Fruit fly (Drosophila melanogaster): ENCODE results near the gene CG42680.
A peak's percentile ranks its signal among the peaks of the same experiment; 100 is the strongest.

Gene CG42680

DNA sequence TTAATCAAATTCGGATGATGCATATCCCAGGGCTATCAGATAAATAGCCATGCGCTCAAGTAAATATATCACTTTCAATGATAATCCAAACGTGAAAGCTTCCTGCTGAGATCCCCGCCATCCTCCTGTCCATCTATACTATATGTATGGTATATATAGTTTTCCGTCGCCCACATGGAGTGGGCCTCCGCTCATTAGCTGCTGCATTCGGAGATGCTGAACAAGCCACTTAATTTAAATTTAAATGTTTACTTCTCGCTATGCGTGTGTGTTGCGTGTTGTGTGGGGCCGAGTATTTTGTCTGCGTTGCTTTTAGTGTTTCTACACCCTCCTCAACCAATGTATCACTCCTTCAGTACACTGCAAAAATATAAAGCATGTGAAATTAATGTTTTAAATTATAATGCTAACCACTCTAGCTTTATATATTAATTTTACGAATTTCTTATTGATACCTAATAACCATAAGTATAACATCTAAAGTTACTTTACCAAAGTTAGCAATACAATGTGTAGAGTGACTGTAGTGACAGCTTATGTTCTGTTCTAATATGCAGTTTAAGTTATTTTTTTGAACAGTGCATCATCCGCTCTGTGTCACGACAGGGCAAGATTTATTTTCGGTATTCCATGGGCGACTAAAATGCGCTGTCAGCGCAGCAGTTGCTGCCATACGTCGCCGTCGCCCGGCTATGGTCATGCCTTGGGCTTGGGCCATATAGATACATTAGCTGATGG, 41.2 kb downstream of the CG42680 start (continued):
- TF ChIP-seq sens-2 (GFP tag; IDR thresholded peaks at IDR 0.05) (peak; percentile 79; the same call in 1 of the 2 replicates), CG33213 (GFP tag; optimal IDR thresholded peaks at IDR 0.05) (peak; percentile 33), Oaz (GFP tag; IDR thresholded peaks at IDR 0.05) (no peak), inv (GFP tag; IDR thresholded peaks at IDR 0.05; ENCODE audit: partially characterized antibody) (no peak), Kr (GFP tag; optimal IDR thresholded peaks at IDR 0.05) (no peak), ems (GFP tag; optimal IDR thresholded peaks at IDR 0.05) (peak; percentile 74), nau (GFP tag; optimal IDR thresholded peaks at IDR 0.05) (peak; percentile 95), slbo (GFP tag; IDR thresholded peaks at IDR 0.05) (peak; percentile 47), CG6791 (GFP tag; IDR thresholded peaks at IDR 0.05; ENCODE audit: partially characterized antibody) (no peak)

DNA sequence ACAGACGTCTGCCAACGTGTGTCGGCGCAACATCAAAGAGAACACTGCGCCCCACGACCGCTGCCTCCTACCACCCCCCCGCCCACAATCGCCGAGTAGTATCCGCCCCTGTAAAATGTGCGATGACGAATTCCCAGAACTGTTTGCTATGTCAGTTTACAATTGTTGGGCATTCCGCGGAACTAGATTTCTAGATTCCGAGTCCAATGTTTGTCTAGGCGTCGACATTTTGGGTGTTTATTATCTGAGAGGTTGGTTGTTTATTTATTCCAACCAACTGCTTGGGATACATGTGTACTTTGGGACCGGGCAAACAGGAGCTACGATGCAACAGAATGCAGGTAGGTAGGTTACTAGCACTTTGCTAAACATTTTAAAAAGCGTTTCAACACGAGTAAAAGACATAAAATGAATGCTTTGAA, 42.7 kb downstream of the CG42680 start:
- no peak for TF ChIP-seq ham (GFP tag; IDR thresholded peaks at IDR 0.05)
- TF ChIP-seq E2f1 (GFP tag; IDR thresholded peaks at IDR 0.05) = peak; percentile 43; the same call in 1 of the 2 replicates
- TF ChIP-seq CG33557 (GFP tag; optimal IDR thresholded peaks at IDR 0.05) = peak; percentile 89
- peak; percentile 27 for TF ChIP-seq CG8944 (GFP tag; optimal IDR thresholded peaks at IDR 0.05)
- peak; percentile 36 for TF ChIP-seq Spps (tag; optimal IDR thresholded peaks at IDR 0.05)
- no peak for TF ChIP-seq CG6175 (GFP tag; IDR thresholded peaks at IDR 0.05)
- no peak for TF ChIP-seq CG30020 (tag; optimal IDR thresholded peaks at IDR 0.05)
- TF ChIP-seq bsh (GFP tag; optimal IDR thresholded peaks at IDR 0.05) = peak in 1 of 2 experiments; percentile 70
- TF ChIP-seq CG33213 (GFP tag; optimal IDR thresholded peaks at IDR 0.05) = peak; percentile 72
- peak in 1 of 3 experiments; percentile 71 for TF ChIP-seq lola (GFP tag; optimal IDR thresholded peaks at IDR 0.05)
- TF ChIP-seq dysf (GFP tag; IDR thresholded peaks at IDR 0.05) = no peak
- TF ChIP-seq hb (GFP tag; IDR thresholded peaks at IDR 0.05; ENCODE audit: partially characterized antibody) = no peak
- no peak for TF ChIP-seq Adf1 (GFP tag; IDR thresholded peaks at IDR 0.05)
- TF ChIP-seq MTF-1 (GFP tag; optimal IDR thresholded peaks at IDR 0.05; ENCODE audit: borderline replicate concordance) = peak; percentile 66
- peak in 1 of 2 experiments; percentile 12 for TF ChIP-seq Eip74EF (GFP tag; optimal IDR thresholded peaks at IDR 0.05)
- no peak for TF ChIP-seq CG6791 (GFP tag; IDR thresholded peaks at IDR 0.05; ENCODE audit: partially characterized antibody)
- TF ChIP-seq tgo (GFP tag; IDR thresholded peaks at IDR 0.05) = no peak; the same call in 2 of the 3 replicates
- no peak for TF ChIP-seq CG7786 (GFP tag; optimal IDR thresholded peaks at IDR 0.05)
- peak; percentile 51 for TF ChIP-seq stwl (tag; optimal IDR thresholded peaks at IDR 0.05)
- peak; percentile 21; the same call in 1 of the 2 replicates for TF ChIP-seq CG4404 (GFP tag; IDR thresholded peaks at IDR 0.05)
- no peak for TF ChIP-seq unc-4 (GFP tag; IDR thresholded peaks at IDR 0.05; ENCODE audit: partially characterized antibody)
- no peak for TF ChIP-seq kah (GFP tag; optimal IDR thresholded peaks at IDR 0.05)
- peak; percentile 41 for TF ChIP-seq CG12659 (GFP tag; optimal IDR thresholded peaks at IDR 0.05)
- TF ChIP-seq Bgb (GFP tag; IDR thresholded peaks at IDR 0.05; ENCODE audit: partially characterized antibody) = no peak
- TF ChIP-seq HLHmδ (GFP tag; optimal IDR thresholded peaks at IDR 0.05) = peak; percentile 38
- TF ChIP-seq CG1603 (tag; optimal IDR thresholded peaks at IDR 0.05) = peak; percentile 63
- TF ChIP-seq croc (GFP tag; conservative IDR thresholded peaks at IDR 0.05) = no peak
- TF ChIP-seq dmrt99B (tag; optimal IDR thresholded peaks at IDR 0.05) = no peak
- no peak for TF ChIP-seq az2 (GFP tag; optimal IDR thresholded peaks at IDR 0.05)
- peak; percentile 37 for TF ChIP-seq her (GFP tag; optimal IDR thresholded peaks at IDR 0.05)
- TF ChIP-seq Dip2 (GFP tag; IDR thresholded peaks at IDR 0.05) = no peak
- TF ChIP-seq nerfin-1 (tag; optimal IDR thresholded peaks at IDR 0.05) = peak; percentile 36
- TF ChIP-seq chif (GFP tag; optimal IDR thresholded peaks at IDR 0.05) = peak; percentile 56 to 68
- TF ChIP-seq CG30431 (GFP tag; optimal IDR thresholded peaks at IDR 0.05) = peak; percentile 11
- TF ChIP-seq Ravus (GFP tag; IDR thresholded peaks at IDR 0.05) = no peak
- no peak for TF ChIP-seq CG2199 (GFP tag; IDR thresholded peaks at IDR 0.05)
- TF ChIP-seq CG9876 (GFP tag; optimal IDR thresholded peaks at IDR 0.05) = no peak
- TF ChIP-seq CG14014 (GFP tag; IDR thresholded peaks at IDR 0.05) = no peak; the same call in 1 of the 2 replicates
- TF ChIP-seq CG3838 (GFP tag; optimal IDR thresholded peaks at IDR 0.05) = peak; percentile 66
- TF ChIP-seq crol (GFP tag; IDR thresholded peaks at IDR 0.05) = peak; percentile 85
